Worm (Caenorhabditis elegans) whole organism, L4 larva: ENCODE data around the gene egl-21.

ENCODE experiments used
- dmd-8 ChIP-seq: fragments of 200-800 bp; sonication (Bioruptor generic); IDR thresholded peaks from 2 replicates; pipeline ENCODE4 v1.3.6; 2022; ENCODE audit warnings: missing genetic modification characterization, missing compliant biosample characterization
- dpl-1 ChIP-seq: fragments of 150-350 bp; optimal IDR thresholded peaks from 2 replicates; lab custom pipeline; 2014; ENCODE audit warnings: missing biosample characterization, missing genetic modification reagents, missing genetic modification characterization
- fos-1 ChIP-seq: fragments of 150-350 bp; optimal IDR thresholded peaks from 2 replicates; lab custom pipeline; 2014; ENCODE audit warnings: missing biosample characterization, missing genetic modification characterization
- lin-39 ChIP-seq: fragments of 150-350 bp; optimal IDR thresholded peaks from 2 replicates; lab custom pipeline; 2014; ENCODE audit warnings: missing biosample characterization, missing genetic modification reagents, missing genetic modification characterization
- lsy-2 ChIP-seq, 2 experiments: fragments of 150-350 bp in 1 of 2; sonication (generic microtip) in 1 of 2; optimal IDR thresholded peaks; 2 replicates each; lab custom pipeline; 2014 to 2017; ENCODE audit warnings: missing biosample characterization in 2 of 2, missing genetic modification characterization in 2 of 2
- nhr-28 ChIP-seq: fragments of 150-350 bp; optimal IDR thresholded peaks from 2 replicates; lab custom pipeline; 2014; ENCODE audit warnings: missing biosample characterization, missing genetic modification characterization
- nhr-6 ChIP-seq: fragments of 150-350 bp; optimal IDR thresholded peaks from 2 replicates; lab custom pipeline; 2014; ENCODE audit warnings: missing biosample characterization, missing genetic modification characterization
- pha-4 ChIP-seq, 2 experiments: fragments of 150-350 bp in 1 of 2; fragments of 200-800 bp in 1 of 2; sonication (Bioruptor generic) in 1 of 2; IDR thresholded peaks in 1 of 2; optimal IDR thresholded peaks in 1 of 2; 2 replicates each; pipeline versions ENCODE4 v1.3.6 to Lab custom; 2014 to 2022; ENCODE audit warnings: missing genetic modification characterization in 2 of 2, missing genetic modification reagents in 2 of 2, missing biosample characterization in 1 of 2, missing compliant biosample characterization in 1 of 2

- TF ChIP-seq dmd-8 (GFP tag; lab: Robert Waterston, UW), result no peak
- TF ChIP-seq pha-4 (GFP tag; IDR thresholded peaks at IDR 0.05; lab: Robert Waterston, UW), result no peak
- no peak for TF ChIP-seq pha-4 (tag; optimal IDR thresholded peaks at IDR 0.05; lab: Kevin White, UChicago)
- TF ChIP-seq dpl-1 (GFP tag; lab: Kevin White, UChicago), result no peak
- TF ChIP-seq fos-1 (tag; lab: Kevin White, UChicago), result no peak
- no peak for TF ChIP-seq lin-39 (tag; lab: Kevin White, UChicago)
- no peak for TF ChIP-seq lsy-2 (tag; optimal IDR thresholded peaks at IDR 0.05; lab: Kevin White, UChicago)
- no peak for TF ChIP-seq nhr-6 (tag; lab: Kevin White, UChicago)
- TF ChIP-seq nhr-28, result no peak
Measured at ce11 chrIV:10498401-10498800, 16.8 kb upstream of the egl-21 start.
